Worm (Caenorhabditis elegans): ENCODE results near the gene acr-9.
A peak's percentile ranks its signal among the peaks of the same experiment; 100 is the strongest.

- TF ChIP-seq ceh-45 (GFP tag; IDR thresholded peaks at IDR 0.05) (no peak), hlh-30 (tag; optimal IDR thresholded peaks at IDR 0.05; ENCODE audit: insufficient read depth) (no peak), fkh-10 (GFP tag; optimal IDR thresholded peaks at IDR 0.05) (no peak), ceh-2 (tag; optimal IDR thresholded peaks at IDR 0.05) (no peak), lin-11 (tag; optimal IDR thresholded peaks at IDR 0.05) (peak; percentile 25), pros-1 (tag; optimal IDR thresholded peaks at IDR 0.05) (no peak)
These were observed 6.9 kb upstream of the acr-9 start for ce11 chrX:13653573-13653972.
